Fruit fly (Drosophila melanogaster) whole organism, embryonic: Measurements from ENCODE around the gene CG12362.
A peak's percentile ranks its signal among the peaks of the same experiment; 100 is the strongest.

Experiments
- ATbp ChIP-seq: fragments of 200-800 bp; sonication (Bioruptor generic); optimal IDR thresholded peaks from 2 replicates; lab custom pipeline; 2017; ENCODE audit warnings: missing biosample characterization, mild to moderate bottlenecking, missing genetic modification characterization, missing genetic modification reagents
- Ada2b ChIP-seq: fragments of 200-800 bp; sonication (Bioruptor generic); IDR thresholded peaks from 2 replicates; pipeline ENCODE4 v1.3.6; 2022; ENCODE audit warnings: missing biosample characterization, missing genetic modification characterization
- Blimp-1 ChIP-seq: fragments of 200-800 bp; sonication (Bioruptor generic); optimal IDR thresholded peaks from 3 replicates; lab custom pipeline; 2018; ENCODE audit warnings: missing biosample characterization, missing genetic modification characterization, mild to moderate bottlenecking, moderate library complexity, missing genetic modification reagents
- CG10209 ChIP-seq: fragments of 200-800 bp; sonication (Bioruptor generic); optimal IDR thresholded peaks from 3 replicates; lab custom pipeline; 2017; ENCODE audit warnings: missing biosample characterization, mild to moderate bottlenecking, missing genetic modification characterization, missing genetic modification reagents
- CG10979 ChIP-seq: fragments of 200-800 bp; sonication (Bioruptor generic); optimal IDR thresholded peaks from 2 replicates; lab custom pipeline; 2018; ENCODE audit warnings: missing biosample characterization, mild to moderate bottlenecking, missing genetic modification characterization, moderate library complexity
- CG13123 ChIP-seq: fragments of 200-800 bp; sonication (Bioruptor generic); optimal IDR thresholded peaks from 2 replicates; lab custom pipeline; 2016; ENCODE audit warnings: missing biosample characterization, missing genetic modification characterization
- CG14710 ChIP-seq: fragments of 200-800 bp; sonication (Bioruptor generic); optimal IDR thresholded peaks from 3 replicates; lab custom pipeline; 2019; ENCODE audit warnings: missing biosample characterization, mild to moderate bottlenecking, missing genetic modification characterization, moderate library complexity
- CG14965 ChIP-seq: fragments of 200-800 bp; sonication (Bioruptor generic); optimal IDR thresholded peaks from 2 replicates; lab custom pipeline; 2016; ENCODE audit warnings: missing biosample characterization, missing genetic modification characterization, borderline replicate concordance
- CG17802 ChIP-seq: fragments of 200-800 bp; sonication (Bioruptor generic); optimal IDR thresholded peaks from 2 replicates; lab custom pipeline; 2018; ENCODE audit warnings: missing biosample characterization, mild to moderate bottlenecking, missing genetic modification characterization, moderate library complexity
- CG17829 ChIP-seq: fragments of 200-800 bp; optimal IDR thresholded peaks from 2 replicates; lab custom pipeline; 2019; ENCODE audit warnings: missing biosample characterization, mild to moderate bottlenecking, missing genetic modification characterization, moderate library complexity
- CG2120 ChIP-seq: fragments of 200-800 bp; sonication (Bioruptor generic); optimal IDR thresholded peaks from 3 replicates; lab custom pipeline; 2016; ENCODE audit warnings: missing biosample characterization, missing genetic modification characterization
- CG2678 ChIP-seq: fragments of 200-800 bp; sonication (Bioruptor generic); optimal IDR thresholded peaks from 3 replicates; lab custom pipeline; 2019; ENCODE audit warnings: missing biosample characterization, mild to moderate bottlenecking, missing genetic modification characterization, moderate library complexity
- CG2712 ChIP-seq: fragments of 200-800 bp; optimal IDR thresholded peaks from 3 replicates; lab custom pipeline; 2019; ENCODE audit warnings: missing biosample characterization, mild to moderate bottlenecking, missing genetic modification characterization, moderate library complexity
- CG2875 ChIP-seq: fragments of 200-800 bp; sonication (Bioruptor generic); optimal IDR thresholded peaks from 2 replicates; lab custom pipeline; 2017; ENCODE audit warnings: missing biosample characterization, mild to moderate bottlenecking, missing genetic modification characterization, missing genetic modification reagents
- CG3065 ChIP-seq: fragments of 200-800 bp; sonication (Bioruptor generic); optimal IDR thresholded peaks from 2 replicates; lab custom pipeline; 2016; ENCODE audit warnings: missing biosample characterization, missing genetic modification characterization
- CG34224 ChIP-seq: fragments of 200-800 bp; sonication (Bioruptor generic); IDR thresholded peaks from 3 replicates; pipeline ENCODE4 v1.3.6; 2022; ENCODE audit warnings: missing biosample characterization, missing genetic modification characterization; ENCODE audit not compliant: partially characterized antibody
- CG7839 ChIP-seq: fragments of 200-800 bp; sonication (Bioruptor generic); optimal IDR thresholded peaks from 3 replicates; lab custom pipeline; 2018; ENCODE audit warnings: missing biosample characterization, mild to moderate bottlenecking, missing genetic modification characterization, moderate library complexity
- CG8388 ChIP-seq: fragments of 200-800 bp; sonication (Bioruptor generic); optimal IDR thresholded peaks from 2 replicates; lab custom pipeline; 2019; ENCODE audit warnings: missing biosample characterization, mild to moderate bottlenecking, missing genetic modification characterization, moderate library complexity
- D19A ChIP-seq: fragments of 200-800 bp; optimal IDR thresholded peaks from 3 replicates; lab custom pipeline; 2019; ENCODE audit warnings: missing biosample characterization, mild to moderate bottlenecking, missing genetic modification characterization, moderate library complexity
- Dek ChIP-seq: fragments of 200-800 bp; sonication (Bioruptor generic); optimal IDR thresholded peaks from 3 replicates; lab custom pipeline; 2019; ENCODE audit warnings: missing biosample characterization, mild to moderate bottlenecking, missing genetic modification characterization, moderate library complexity
- Dip3 ChIP-seq: fragments of 200-800 bp; sonication (Bioruptor generic); optimal IDR thresholded peaks from 3 replicates; lab custom pipeline; 2016; ENCODE audit warnings: missing biosample characterization, missing genetic modification characterization
- Fer2 ChIP-seq: fragments of 200-800 bp; sonication (Bioruptor generic); optimal IDR thresholded peaks from 2 replicates; lab custom pipeline; 2018; ENCODE audit warnings: missing biosample characterization, mild to moderate bottlenecking, missing genetic modification characterization, moderate library complexity
- HLHmδ ChIP-seq: fragments of 200-800 bp; sonication (Bioruptor generic); optimal IDR thresholded peaks from 2 replicates; lab custom pipeline; 2018; ENCODE audit warnings: missing biosample characterization, mild to moderate bottlenecking, missing genetic modification characterization, moderate library complexity
- Nf-YA ChIP-seq: fragments of 200-800 bp; sonication (Bioruptor generic); IDR thresholded peaks from 2 replicates; pipeline ENCODE4 v1.3.6; 2022; ENCODE audit warnings: missing biosample characterization, missing genetic modification characterization
- Oli ChIP-seq: fragments of 200-800 bp; sonication (Bioruptor generic); optimal IDR thresholded peaks from 2 replicates; lab custom pipeline; 2018; ENCODE audit warnings: missing biosample characterization, mild to moderate bottlenecking, missing genetic modification characterization, moderate library complexity
- Poxn ChIP-seq: fragments of 200-800 bp; sonication (Bioruptor generic); IDR thresholded peaks from 2 replicates; pipeline ENCODE4 v1.3.6; 2022; ENCODE audit warnings: missing biosample characterization, missing genetic modification characterization
- Ptx1 ChIP-seq: fragments of 200-800 bp; sonication (Bioruptor generic); IDR thresholded peaks from 2 replicates; pipeline ENCODE4 v1.3.6; 2022; ENCODE audit warnings: missing biosample characterization, missing genetic modification characterization
- Sin3A ChIP-seq: fragments of >200 bp; optimal IDR thresholded peaks from 2 replicates; lab custom pipeline; 2018
- Sox100B ChIP-seq: fragments of 200-800 bp; sonication (Bioruptor generic); optimal IDR thresholded peaks from 3 replicates; lab custom pipeline; 2018; ENCODE audit warnings: missing biosample characterization, mild to moderate bottlenecking, missing genetic modification characterization
- Xbp1 ChIP-seq: fragments of 200-800 bp; sonication (Bioruptor generic); optimal IDR thresholded peaks from 3 replicates; lab custom pipeline; 2016; ENCODE audit warnings: missing biosample characterization, mild to moderate bottlenecking, missing genetic modification characterization
- YL-1 ChIP-seq: fragments of 200-800 bp; sonication (Bioruptor generic); optimal IDR thresholded peaks from 3 replicates; lab custom pipeline; 2017; ENCODE audit warnings: missing biosample characterization, mild to moderate bottlenecking, missing genetic modification characterization
- al ChIP-seq: fragments of 200-800 bp; sonication (Bioruptor generic); IDR thresholded peaks from 2 replicates; pipeline ENCODE4 v1.3.6; 2022; ENCODE audit warnings: missing biosample characterization, missing genetic modification characterization
- bcd ChIP-seq: fragments of 200-800 bp; sonication (Bioruptor generic); optimal IDR thresholded peaks from 2 replicates; lab custom pipeline; 2017; ENCODE audit warnings: missing biosample characterization, mild to moderate bottlenecking, missing genetic modification characterization
- cato ChIP-seq: fragments of 200-800 bp; sonication (Bioruptor generic); optimal IDR thresholded peaks from 2 replicates; lab custom pipeline; 2016; ENCODE audit warnings: missing biosample characterization, missing genetic modification characterization, borderline replicate concordance
- crc ChIP-seq: fragments of 200-800 bp; sonication (Bioruptor generic); optimal IDR thresholded peaks from 2 replicates; lab custom pipeline; 2016; ENCODE audit warnings: missing biosample characterization, missing genetic modification characterization
- dati ChIP-seq: fragments of 200-800 bp; sonication (Bioruptor generic); IDR thresholded peaks from 2 replicates; pipeline ENCODE4 v1.3.6; 2022; ENCODE audit warnings: missing biosample characterization, missing genetic modification characterization
- dmrt99B ChIP-seq: fragments of 200-800 bp; sonication (Bioruptor generic); optimal IDR thresholded peaks from 2 replicates; lab custom pipeline; 2018; ENCODE audit warnings: missing biosample characterization, mild to moderate bottlenecking, missing genetic modification characterization, moderate library complexity
- gcm ChIP-seq: fragments of 200-800 bp; sonication (Bioruptor generic); optimal IDR thresholded peaks from 2 replicates; lab custom pipeline; 2019; ENCODE audit warnings: missing biosample characterization, mild to moderate bottlenecking, missing genetic modification characterization, moderate library complexity
- grau ChIP-seq: fragments of 200-800 bp; optimal IDR thresholded peaks from 3 replicates; lab custom pipeline; 2019; ENCODE audit warnings: missing biosample characterization, mild to moderate bottlenecking, missing genetic modification characterization, moderate library complexity
- ham ChIP-seq: fragments of 200-800 bp; sonication (Bioruptor generic); IDR thresholded peaks from 2 replicates; pipeline ENCODE4 v1.3.6; 2022; ENCODE audit warnings: missing biosample characterization, missing genetic modification characterization
- ind ChIP-seq: fragments of 200-800 bp; sonication (Bioruptor generic); optimal IDR thresholded peaks from 3 replicates; lab custom pipeline; 2016; ENCODE audit warnings: missing biosample characterization, missing genetic modification characterization
- klu ChIP-seq: fragments of 200-800 bp; sonication (Bioruptor generic); IDR thresholded peaks from 2 replicates; pipeline ENCODE4 v1.3.6; 2022; ENCODE audit warnings: missing biosample characterization, missing genetic modification characterization
- lmd ChIP-seq: fragments of 200-800 bp; sonication (Bioruptor generic); IDR thresholded peaks from 2 replicates; pipeline ENCODE4 v1.3.6; 2022; ENCODE audit warnings: missing biosample characterization, missing genetic modification characterization
- nom ChIP-seq: fragments of 200-800 bp; sonication (Bioruptor generic); optimal IDR thresholded peaks from 2 replicates; lab custom pipeline; 2017; ENCODE audit warnings: missing biosample characterization, missing genetic modification characterization, mild to moderate bottlenecking, moderate library complexity, missing genetic modification reagents
- phol ChIP-seq: fragments of 200-800 bp; sonication (Bioruptor generic); optimal IDR thresholded peaks from 3 replicates; lab custom pipeline; 2018; ENCODE audit warnings: missing biosample characterization, mild to moderate bottlenecking, missing genetic modification characterization, moderate library complexity
- repo ChIP-seq: fragments of 200-800 bp; sonication (Bioruptor generic); optimal IDR thresholded peaks from 2 replicates; lab custom pipeline; 2016; ENCODE audit warnings: missing biosample characterization, missing genetic modification characterization
- stc ChIP-seq: fragments of 200-800 bp; sonication (Bioruptor generic); IDR thresholded peaks from 2 replicates; pipeline ENCODE4 v1.3.6; 2022; ENCODE audit warnings: missing biosample characterization, missing genetic modification characterization
- tap ChIP-seq: fragments of 200-800 bp; optimal IDR thresholded peaks from 3 replicates; lab custom pipeline; 2019; ENCODE audit warnings: missing biosample characterization, mild to moderate bottlenecking, missing genetic modification characterization, moderate library complexity
- trh ChIP-seq: fragments of 200-800 bp; sonication (Bioruptor generic); optimal IDR thresholded peaks from 2 replicates; lab custom pipeline; 2016; ENCODE audit warnings: missing biosample characterization, missing genetic modification characterization
- wdn ChIP-seq: fragments of 200-800 bp; sonication (Bioruptor generic); IDR thresholded peaks from 2 replicates; pipeline ENCODE4 v1.3.6; 2022; ENCODE audit warnings: missing biosample characterization, missing genetic modification characterization
- zfh1 ChIP-seq: fragments of 200-800 bp; sonication (Bioruptor generic); IDR thresholded peaks from 3 replicates; pipeline ENCODE4 v1.3.6; 2022; ENCODE audit warnings: missing biosample characterization, missing genetic modification characterization

CG12362 gene

dm6 chr3L:10428746-10429145, 16.1 kb downstream of the CG12362 start:
- peak; percentile 37 for TF ChIP-seq Xbp1
- peak; percentile 30 for TF ChIP-seq ind (GFP tag; lab: Kevin White, UChicago)
- no peak for TF ChIP-seq zfh1 (GFP tag; lab: Robert Waterston, UW)
- TF ChIP-seq CG3065 (GFP tag; lab: Kevin White, UChicago) = no peak
- TF ChIP-seq dmrt99B (tag; lab: Kevin White, UChicago) = peak; percentile 79
- TF ChIP-seq CG34224 (GFP tag; lab: Robert Waterston, UW) = no peak
- no peak for TF ChIP-seq Sin3A (lab: Kevin White, UChicago)
- TF ChIP-seq Nf-YA (GFP tag; lab: Robert Waterston, UW) = no peak
- 0 out of 2 replicates have a peak, but pooled peaks have one; percentile 35 for TF ChIP-seq lmd (GFP tag; lab: Robert Waterston, UW)
- no peak for TF ChIP-seq crc (GFP tag; lab: Kevin White, UChicago)
- TF ChIP-seq CG8388 (GFP tag; lab: Kevin White, UChicago) = peak; percentile 49
- TF ChIP-seq dati (GFP tag; lab: Robert Waterston, UW) = no peak
- TF ChIP-seq al (GFP tag; lab: Robert Waterston, UW) = no peak
- TF ChIP-seq gcm (GFP tag; lab: Kevin White, UChicago) = no peak
- TF ChIP-seq CG14965 = no peak
- TF ChIP-seq bcd = peak; percentile 21
- TF ChIP-seq ham (GFP tag; lab: Robert Waterston, UW) = no peak
- peak; percentile 63 for TF ChIP-seq D19A
- TF ChIP-seq phol (tag; lab: Kevin White, UChicago) = peak; percentile 72
- no peak for TF ChIP-seq klu
- TF ChIP-seq tap (tag; lab: Kevin White, UChicago) = peak; percentile 24
- peak; percentile 32 for TF ChIP-seq ATbp (GFP tag; lab: Kevin White, UChicago)
- no peak for TF ChIP-seq stc
- TF ChIP-seq HLHmδ (GFP tag; lab: Kevin White, UChicago) = no peak
- no peak for TF ChIP-seq Dek (tag; lab: Kevin White, UChicago)
- TF ChIP-seq Blimp-1 (GFP tag; lab: Kevin White, UChicago) = peak; percentile 66
- TF ChIP-seq Oli (tag; lab: Kevin White, UChicago) = peak; percentile 74
- TF ChIP-seq CG17829 (tag; lab: Kevin White, UChicago) = no peak
- peak; percentile 23 for TF ChIP-seq CG10209 (GFP tag; lab: Kevin White, UChicago)
- no peak for TF ChIP-seq Ada2b (GFP tag; lab: Robert Waterston, UW)
- TF ChIP-seq nom (GFP tag; lab: Kevin White, UChicago) = no peak
- peak; percentile 64 for TF ChIP-seq grau (tag; lab: Kevin White, UChicago)
- TF ChIP-seq Fer2 (tag; lab: Kevin White, UChicago) = no peak
- no peak for TF ChIP-seq repo (GFP tag; lab: Kevin White, UChicago)
- TF ChIP-seq CG17802 = no peak
- TF ChIP-seq CG2120 (GFP tag; lab: Kevin White, UChicago) = no peak
- TF ChIP-seq wdn = no peak
- TF ChIP-seq CG13123 (GFP tag; lab: Kevin White, UChicago) = no peak
- TF ChIP-seq trh (GFP tag; lab: Kevin White, UChicago) = no peak
- TF ChIP-seq Poxn = no peak
- TF ChIP-seq Dip3 (GFP tag; lab: Kevin White, UChicago) = no peak
- peak; percentile 47 for TF ChIP-seq CG2712 (tag; lab: Kevin White, UChicago)
- peak; percentile 21 for TF ChIP-seq CG14710
- peak; percentile 13 for TF ChIP-seq CG2875 (GFP tag; lab: Kevin White, UChicago)
- no peak for TF ChIP-seq YL-1 (GFP tag; lab: Kevin White, UChicago)
- TF ChIP-seq Ptx1 (GFP tag; lab: Robert Waterston, UW) = 0 out of 2 replicates have a peak, but pooled peaks have one; percentile 14
- TF ChIP-seq CG7839 = peak; percentile 49
- peak; percentile 44 for TF ChIP-seq CG2678 (tag; lab: Kevin White, UChicago)
- TF ChIP-seq CG10979 = peak; percentile 61
- no peak for TF ChIP-seq cato (GFP tag; lab: Kevin White, UChicago)
- TF ChIP-seq Sox100B = peak; percentile 65
